Fruit fly (Drosophila melanogaster): ENCODE data around the gene pr.

The pr gene

dm6 chr2L:20072095-20072494 lies 3.2 kb downstream of the pr start, which contains the start of gene CG10730:
Gene CG10730 (minus strand): TSS chr2L:20072195.
- TF ChIP-seq pad (GFP tag; optimal IDR thresholded peaks at IDR 0.05): no peak

- TF ChIP-seq ovo (GFP tag; optimal IDR thresholded peaks at IDR 0.05): no peak
- TF ChIP-seq kay (GFP tag; ENCODE audit: borderline replicate concordance): peak; percentile 43
Measured at dm6 chr2L:20069158-20070016, 5.9 kb downstream of the pr start.

dm6 chr2L:20067928-20068327 lies 7.3 kb downstream of the pr start:
- no peak for TF ChIP-seq pad (GFP tag; optimal IDR thresholded peaks at IDR 0.05)
- no peak for TF ChIP-seq CG1620 (GFP tag; optimal IDR thresholded peaks at IDR 0.05)
- TF ChIP-seq kay (GFP tag; ENCODE audit: borderline replicate concordance): no peak
- no peak for TF ChIP-seq CG12768 (GFP tag; optimal IDR thresholded peaks at IDR 0.05)
- TF ChIP-seq Mnt (GFP tag; optimal IDR thresholded peaks at IDR 0.05): no peak
- TF ChIP-seq Hr96 (GFP tag; optimal IDR thresholded peaks at IDR 0.05): no peak
- TF ChIP-seq CG7045 (GFP tag; optimal IDR thresholded peaks at IDR 0.05): no peak
- no peak for TF ChIP-seq CG14711 (tag; optimal IDR thresholded peaks at IDR 0.05)
- no peak for TF ChIP-seq tj (GFP tag; optimal IDR thresholded peaks at IDR 0.05)
- TF ChIP-seq bab1 (GFP tag; optimal IDR thresholded peaks at IDR 0.05): no peak
- no peak for TF ChIP-seq CG11617 (GFP tag; optimal IDR thresholded peaks at IDR 0.05)
- TF ChIP-seq cic (GFP tag; optimal IDR thresholded peaks at IDR 0.05): no peak
- TF ChIP-seq toe (GFP tag; optimal IDR thresholded peaks at IDR 0.05): no peak
- TF ChIP-seq Crg-1 (GFP tag; optimal IDR thresholded peaks at IDR 0.05): no peak
- no peak for TF ChIP-seq ovo (GFP tag; optimal IDR thresholded peaks at IDR 0.05)
- TF ChIP-seq CG7101 (tag; optimal IDR thresholded peaks at IDR 0.05): no peak
- TF ChIP-seq CG5204 (GFP tag; optimal IDR thresholded peaks at IDR 0.05): no peak
- no peak for TF ChIP-seq Clk (GFP tag; optimal IDR thresholded peaks at IDR 0.05)
- TF ChIP-seq CG33017 (tag; optimal IDR thresholded peaks at IDR 0.05): no peak

dm6 chr2L:20066233-20066650 lies 9.0 kb downstream of the pr start, which contains the start of gene bwa:
Gene bwa (plus strand): TSS chr2L:20066391.
- TF ChIP-seq CG14711 (tag; optimal IDR thresholded peaks at IDR 0.05) (peak; percentile 1), CG1620 (GFP tag; optimal IDR thresholded peaks at IDR 0.05) (no peak), Crg-1 (GFP tag; optimal IDR thresholded peaks at IDR 0.05) (no peak), Mnt (GFP tag; optimal IDR thresholded peaks at IDR 0.05) (peak; percentile 14), CG7101 (tag; optimal IDR thresholded peaks at IDR 0.05) (no peak), cic (GFP tag; optimal IDR thresholded peaks at IDR 0.05) (peak; percentile 28), CG7045 (GFP tag; optimal IDR thresholded peaks at IDR 0.05) (no peak), CG11617 (GFP tag; optimal IDR thresholded peaks at IDR 0.05) (no peak), ovo (GFP tag; optimal IDR thresholded peaks at IDR 0.05) (peak; percentile 83), CG33017 (tag; optimal IDR thresholded peaks at IDR 0.05) (peak; percentile 12)

- TF ChIP-seq CG14711 (tag; optimal IDR thresholded peaks at IDR 0.05): peak; percentile 89
- no peak for TF ChIP-seq Hr96 (GFP tag; optimal IDR thresholded peaks at IDR 0.05)
Measured at dm6 chr2L:20065516-20065915, 9.7 kb downstream of the pr start, which contains the start of gene vls. Gene vls (minus strand): TSS chr2L:20065679.

dm6 chr2L:20061018-20061657 lies 14.1 kb downstream of the pr start, which contains the start of the genes barr and lok:
Gene barr (minus strand): TSS chr2L:20061370.
Gene lok (plus strand): TSS chr2L:20061422.
- no peak for TF ChIP-seq cic (GFP tag; optimal IDR thresholded peaks at IDR 0.05)
- TF ChIP-seq cnc (optimal IDR thresholded peaks at IDR 0.05): no peak
- TF ChIP-seq Hr96 (GFP tag; optimal IDR thresholded peaks at IDR 0.05): peak; percentile 60
- TF ChIP-seq kay (GFP tag; ENCODE audit: borderline replicate concordance): no peak
- peak; percentile 39 for TF ChIP-seq Crg-1 (GFP tag; optimal IDR thresholded peaks at IDR 0.05)
- peak; percentile 31 for TF ChIP-seq CG14711 (tag; optimal IDR thresholded peaks at IDR 0.05)
- peak; percentile 10 for TF ChIP-seq CG33017 (tag; optimal IDR thresholded peaks at IDR 0.05)
- TF ChIP-seq CG7045 (GFP tag; optimal IDR thresholded peaks at IDR 0.05): peak; percentile 33
- peak; percentile 43 for TF ChIP-seq CG12768 (GFP tag; optimal IDR thresholded peaks at IDR 0.05)
- no peak for TF ChIP-seq CG5204 (GFP tag; optimal IDR thresholded peaks at IDR 0.05)
- TF ChIP-seq toe (GFP tag; optimal IDR thresholded peaks at IDR 0.05): peak; percentile 83
- TF ChIP-seq CG11617 (GFP tag; optimal IDR thresholded peaks at IDR 0.05): peak; percentile 41
- no peak for TF ChIP-seq Clk (GFP tag; optimal IDR thresholded peaks at IDR 0.05)
- no peak for TF ChIP-seq bab1 (GFP tag; optimal IDR thresholded peaks at IDR 0.05)
- TF ChIP-seq pad (GFP tag; optimal IDR thresholded peaks at IDR 0.05): peak; percentile 53
- peak; percentile 41 for TF ChIP-seq tj (GFP tag; optimal IDR thresholded peaks at IDR 0.05)
- TF ChIP-seq CG1620 (GFP tag; optimal IDR thresholded peaks at IDR 0.05): peak; percentile 64
- TF ChIP-seq ovo (GFP tag; optimal IDR thresholded peaks at IDR 0.05): peak; percentile 47
- TF ChIP-seq CG7101 (tag; optimal IDR thresholded peaks at IDR 0.05): peak; percentile 42
- peak; percentile 26 for TF ChIP-seq Mnt (GFP tag; optimal IDR thresholded peaks at IDR 0.05)
